Fruit fly (Drosophila melanogaster): Measurements from ENCODE around the gene CG42704.

dm6 chrX:7424742-7425141 lies 12.3 kb downstream of the CG42704 start, which contains the start of gene CG15036:
- TF ChIP-seq usp (GFP tag; optimal IDR thresholded peaks at IDR 0.05): no peak
- TF ChIP-seq gsb (GFP tag; IDR thresholded peaks at IDR 0.05): no peak
- TF ChIP-seq CG18599 (GFP tag; optimal IDR thresholded peaks at IDR 0.05): no peak
- TF ChIP-seq CTCF (GFP tag; optimal IDR thresholded peaks at IDR 0.05): no peak
- TF ChIP-seq kay (GFP tag; optimal IDR thresholded peaks at IDR 0.05): no peak
- TF ChIP-seq psq (GFP tag; optimal IDR thresholded peaks at IDR 0.05): no peak
